Fruit fly (Drosophila melanogaster) whole organism, embryonic: ENCODE data around the gene Bro.

Source experiments
- CG11456 ChIP-seq: fragments of 200-800 bp; sonication (Bioruptor generic); IDR thresholded peaks from 3 replicates; pipeline ENCODE4 v1.3.6; 2022; ENCODE audit warnings: missing biosample characterization, missing genetic modification characterization
- CG12744 ChIP-seq: fragments of 200-800 bp; sonication (Bioruptor generic); optimal IDR thresholded peaks from 2 replicates; lab custom pipeline; 2016; ENCODE audit warnings: missing biosample characterization, missing genetic modification characterization
- CG12769 ChIP-seq: fragments of 200-800 bp; sonication (Bioruptor generic); optimal IDR thresholded peaks from 2 replicates; lab custom pipeline; 2019; ENCODE audit warnings: missing biosample characterization, mild to moderate bottlenecking, missing genetic modification characterization, moderate library complexity
- CG13894 ChIP-seq: fragments of 200-800 bp; sonication (Bioruptor generic); optimal IDR thresholded peaks from 3 replicates; lab custom pipeline; 2018; ENCODE audit warnings: missing biosample characterization, mild to moderate bottlenecking, missing genetic modification characterization, moderate library complexity
- CG15269 ChIP-seq: fragments of 200-800 bp; sonication (Bioruptor generic); optimal IDR thresholded peaks from 2 replicates; lab custom pipeline; 2018; ENCODE audit warnings: missing biosample characterization, mild to moderate bottlenecking, missing genetic modification characterization, moderate library complexity
- CG1529 ChIP-seq: fragments of 200-800 bp; sonication (Bioruptor generic); optimal IDR thresholded peaks from 3 replicates; lab custom pipeline; 2018; ENCODE audit warnings: missing biosample characterization, missing genetic modification characterization
- CG2120 ChIP-seq: fragments of 200-800 bp; sonication (Bioruptor generic); optimal IDR thresholded peaks from 3 replicates; lab custom pipeline; 2016; ENCODE audit warnings: missing biosample characterization, missing genetic modification characterization
- CG32772 ChIP-seq: fragments of 200-800 bp; sonication (Bioruptor generic); IDR thresholded peaks from 2 replicates; pipeline ENCODE4 v1.3.6; 2022; ENCODE audit warnings: missing biosample characterization, missing genetic modification characterization
- CG5245 ChIP-seq: fragments of 200-800 bp; sonication (Bioruptor generic); optimal IDR thresholded peaks from 3 replicates; lab custom pipeline; 2016; ENCODE audit warnings: missing biosample characterization, missing genetic modification characterization
- CG6254 ChIP-seq: fragments of 200-800 bp; sonication (Bioruptor generic); optimal IDR thresholded peaks from 3 replicates; lab custom pipeline; 2017; ENCODE audit warnings: mild to moderate bottlenecking, missing biosample characterization, missing genetic modification reagents, missing genetic modification characterization
- CG7786 ChIP-seq: fragments of 200-800 bp; sonication (Bioruptor generic); optimal IDR thresholded peaks from 2 replicates; lab custom pipeline; 2016; ENCODE audit warnings: missing biosample characterization, missing genetic modification characterization
- CG8281 ChIP-seq: fragments of 200-800 bp; sonication (Bioruptor generic); optimal IDR thresholded peaks from 2 replicates; lab custom pipeline; 2018; ENCODE audit warnings: missing biosample characterization, mild to moderate bottlenecking, missing genetic modification characterization, moderate library complexity
- CG8944 ChIP-seq: fragments of 200-800 bp; sonication (Bioruptor generic); optimal IDR thresholded peaks from 3 replicates; lab custom pipeline; 2016; ENCODE audit warnings: missing biosample characterization, missing genetic modification characterization
- CG9437 ChIP-seq: fragments of 200-800 bp; sonication (Bioruptor generic); optimal IDR thresholded peaks from 2 replicates; lab custom pipeline; 2018; ENCODE audit warnings: missing biosample characterization, mild to moderate bottlenecking, missing genetic modification characterization
- CG9609 ChIP-seq: fragments of 200-800 bp; sonication (Bioruptor generic); optimal IDR thresholded peaks from 3 replicates; lab custom pipeline; 2016; ENCODE audit warnings: missing biosample characterization, missing genetic modification characterization
- Dad ChIP-seq: fragments of 200-800 bp; sonication (Bioruptor generic); optimal IDR thresholded peaks from 3 replicates; lab custom pipeline; 2016; ENCODE audit warnings: missing biosample characterization, missing genetic modification characterization
- Dll ChIP-seq: fragments of 200-800 bp; sonication (Bioruptor generic); IDR thresholded peaks from 4 replicates; pipeline ENCODE4 v1.3.6; 2022; ENCODE audit warnings: missing biosample characterization, missing genetic modification characterization; ENCODE audit not compliant: partially characterized antibody
- ERR ChIP-seq: fragments of 200-800 bp; sonication (Bioruptor generic); optimal IDR thresholded peaks from 2 replicates; lab custom pipeline; 2016; ENCODE audit warnings: missing biosample characterization, missing genetic modification characterization
- Elba2 ChIP-seq: fragments of 200-800 bp; sonication (Bioruptor generic); optimal IDR thresholded peaks from 3 replicates; lab custom pipeline; 2016; ENCODE audit warnings: missing biosample characterization, missing genetic modification characterization
- H2.0 ChIP-seq: fragments of 200-800 bp; sonication (Bioruptor generic); IDR thresholded peaks from 2 replicates; pipeline ENCODE4 v1.3.6; 2022; ENCODE audit warnings: missing biosample characterization, missing genetic modification characterization
- HLHmδ ChIP-seq: fragments of 200-800 bp; sonication (Bioruptor generic); optimal IDR thresholded peaks from 2 replicates; lab custom pipeline; 2018; ENCODE audit warnings: missing biosample characterization, mild to moderate bottlenecking, missing genetic modification characterization, moderate library complexity
- Lim3 ChIP-seq: fragments of 200-800 bp; sonication (Bioruptor generic); IDR thresholded peaks from 2 replicates; pipeline ENCODE4 v1.3.6; 2022; ENCODE audit warnings: missing biosample characterization, missing genetic modification characterization
- NK7.1 ChIP-seq: fragments of 200-800 bp; sonication (Bioruptor generic); optimal IDR thresholded peaks from 3 replicates; lab custom pipeline; 2016; ENCODE audit warnings: missing biosample characterization, missing genetic modification characterization
- Nf-YA ChIP-seq: fragments of 200-800 bp; sonication (Bioruptor generic); IDR thresholded peaks from 2 replicates; pipeline ENCODE4 v1.3.6; 2022; ENCODE audit warnings: missing biosample characterization, missing genetic modification characterization
- Trl ChIP-seq, 3 experiments: fragments of >200 bp in 2 of 3; fragments of 200-800 bp in 1 of 3; sonication (Bioruptor generic) in 1 of 3; optimal IDR thresholded peaks; 2 replicates in 1 of 3; 3 replicates in 2 of 3; lab custom pipeline; 2016 to 2017; ENCODE audit warnings: missing biosample characterization in 1 of 3, missing genetic modification characterization in 1 of 3
- amos ChIP-seq: fragments of 200-800 bp; sonication (Bioruptor generic); IDR thresholded peaks from 2 replicates; pipeline ENCODE4 v1.3.6; 2022; ENCODE audit warnings: missing biosample characterization, missing genetic modification characterization; ENCODE audit not compliant: partially characterized antibody
- ci ChIP-seq: fragments of 200-800 bp; sonication (Bioruptor generic); IDR thresholded peaks from 3 replicates; pipeline ENCODE4 v1.3.6; 2022; ENCODE audit warnings: missing biosample characterization, missing genetic modification characterization
- corto ChIP-seq: fragments of 200-800 bp; sonication (Bioruptor generic); optimal IDR thresholded peaks from 2 replicates; lab custom pipeline; 2016; ENCODE audit warnings: missing biosample characterization, mild to moderate bottlenecking, missing genetic modification characterization, moderate library complexity
- dan ChIP-seq: fragments of 200-800 bp; sonication (Bioruptor generic); IDR thresholded peaks from 2 replicates; pipeline ENCODE4 v1.3.6; 2022; ENCODE audit warnings: missing biosample characterization, missing genetic modification characterization
- disco-r ChIP-seq: fragments of 200-800 bp; sonication (Bioruptor generic); optimal IDR thresholded peaks from 2 replicates; lab custom pipeline; 2016; ENCODE audit warnings: missing biosample characterization, missing genetic modification characterization
- dpn ChIP-seq, 2 experiments: fragments of 200-800 bp; sonication (Bioruptor generic); optimal IDR thresholded peaks; 3 replicates each; lab custom pipeline; 2016; ENCODE audit warnings: missing biosample characterization in 2 of 2, missing genetic modification characterization in 2 of 2
- en ChIP-seq: fragments of 200-800 bp; sonication (Bioruptor generic); optimal IDR thresholded peaks from 2 replicates; lab custom pipeline; 2016; ENCODE audit warnings: missing biosample characterization, missing genetic modification characterization
- fru ChIP-seq: fragments of >200 bp; optimal IDR thresholded peaks from 2 replicates; lab custom pipeline; 2017
- grn ChIP-seq: fragments of 200-800 bp; sonication (Bioruptor generic); optimal IDR thresholded peaks from 3 replicates; lab custom pipeline; 2017; ENCODE audit warnings: missing biosample characterization, missing genetic modification characterization
- h ChIP-seq: fragments of >200 bp; optimal IDR thresholded peaks from 2 replicates; lab custom pipeline; 2017
- inv ChIP-seq: fragments of 200-800 bp; sonication (Bioruptor generic); IDR thresholded peaks from 2 replicates; pipeline ENCODE4 v1.3.6; 2022; ENCODE audit warnings: missing biosample characterization, missing genetic modification characterization; ENCODE audit not compliant: partially characterized antibody
- lbe ChIP-seq: fragments of 200-800 bp; sonication (Bioruptor generic); optimal IDR thresholded peaks from 2 replicates; lab custom pipeline; 2016; ENCODE audit warnings: missing biosample characterization, mild to moderate bottlenecking, missing genetic modification characterization
- maf-S ChIP-seq: fragments of 200-800 bp; sonication (Bioruptor generic); optimal IDR thresholded peaks from 2 replicates; lab custom pipeline; 2016; ENCODE audit warnings: missing biosample characterization, missing genetic modification characterization
- onecut ChIP-seq: fragments of 200-800 bp; sonication (Bioruptor generic); IDR thresholded peaks from 2 replicates; pipeline ENCODE4 v1.3.6; 2022; ENCODE audit warnings: missing biosample characterization, missing genetic modification characterization
- p53 ChIP-seq: fragments of 200-800 bp; sonication (Bioruptor generic); optimal IDR thresholded peaks from 2 replicates; lab custom pipeline; 2016; ENCODE audit warnings: missing biosample characterization, missing genetic modification characterization
- pb ChIP-seq: fragments of 200-800 bp; sonication (Bioruptor generic); optimal IDR thresholded peaks from 3 replicates; lab custom pipeline; 2016; ENCODE audit warnings: missing biosample characterization, missing genetic modification characterization
- pho ChIP-seq: fragments of 200-800 bp; sonication (Bioruptor generic); optimal IDR thresholded peaks from 2 replicates; lab custom pipeline; 2016; ENCODE audit warnings: missing biosample characterization, missing genetic modification characterization
- pnt ChIP-seq: fragments of 200-800 bp; sonication (Bioruptor generic); optimal IDR thresholded peaks from 3 replicates; lab custom pipeline; 2016; ENCODE audit warnings: missing biosample characterization, missing genetic modification characterization
- pum ChIP-seq: fragments of 200-800 bp; sonication (Bioruptor generic); optimal IDR thresholded peaks from 2 replicates; lab custom pipeline; 2016; ENCODE audit warnings: missing biosample characterization, missing genetic modification characterization
- salm ChIP-seq: fragments of 200-800 bp; sonication (Bioruptor generic); optimal IDR thresholded peaks from 2 replicates; lab custom pipeline; 2018; ENCODE audit warnings: missing biosample characterization, mild to moderate bottlenecking, missing genetic modification characterization
- sqz ChIP-seq: fragments of 200-800 bp; sonication (Bioruptor generic); optimal IDR thresholded peaks from 3 replicates; lab custom pipeline; 2018; ENCODE audit warnings: missing biosample characterization, mild to moderate bottlenecking, missing genetic modification characterization
- ssp ChIP-seq: fragments of 200-800 bp; sonication (Bioruptor generic); IDR thresholded peaks from 2 replicates; pipeline ENCODE4 v1.3.6; 2022; ENCODE audit warnings: missing biosample characterization, missing genetic modification characterization
- stc ChIP-seq: fragments of 200-800 bp; sonication (Bioruptor generic); IDR thresholded peaks from 2 replicates; pipeline ENCODE4 v1.3.6; 2022; ENCODE audit warnings: missing biosample characterization, missing genetic modification characterization
- ttk ChIP-seq: fragments of 200-800 bp; sonication (Bioruptor generic); IDR thresholded peaks from 2 replicates; pipeline ENCODE4 v2.1.2; 2022; ENCODE audit warnings: missing biosample characterization, missing genetic modification characterization
- twi ChIP-seq: fragments of 200-800 bp; optimal IDR thresholded peaks from 2 replicates; lab custom pipeline; 2019; ENCODE audit warnings: missing biosample characterization, mild to moderate bottlenecking, missing genetic modification characterization, moderate library complexity
- vvl ChIP-seq: fragments of 200-800 bp; sonication (Bioruptor generic); IDR thresholded peaks from 2 replicates; pipeline ENCODE4 v1.3.6; 2022; ENCODE audit warnings: missing biosample characterization, missing genetic modification characterization

Bro gene

dm6 chr3L:1644920-1645567 is 2.6 kb upstream of the Bro start, which contains the start of the genes alphaCOP and CG13919:
TSS of gene alphaCOP (minus strand) at chr3L:1645199.
TSS of gene CG13919 (plus strand) at chr3L:1645467.
- TF ChIP-seq pb (peak; percentile 77), CG6254 (GFP tag; lab: Kevin White, UChicago) (peak; percentile 88), CG7786 (GFP tag; lab: Kevin White, UChicago) (peak; percentile 87), CG12769 (tag; lab: Kevin White, UChicago) (no peak), amos (GFP tag; lab: Robert Waterston, UW) (no peak), p53 (GFP tag; lab: Kevin White, UChicago) (peak; percentile 60), CG15269 (tag; lab: Kevin White, UChicago) (peak; percentile 97), Dad (GFP tag; lab: Kevin White, UChicago) (peak; percentile 84), Lim3 (GFP tag; lab: Robert Waterston, UW) (peak; percentile 92), CG13894 (tag; lab: Kevin White, UChicago) (peak; percentile 91), CG2120 (GFP tag; lab: Kevin White, UChicago) (peak; percentile 98), maf-S (GFP tag; lab: Kevin White, UChicago) (peak; percentile 91), H2.0 (GFP tag; lab: Robert Waterston, UW) (peak; percentile 98), grn (peak; percentile 85), CG1529 (peak; percentile 95), CG11456 (GFP tag; lab: Robert Waterston, UW) (peak; percentile 95), CG8281 (tag; lab: Kevin White, UChicago) (peak; percentile 82), en (GFP tag; lab: Kevin White, UChicago) (peak; percentile 65), CG8944 (peak; percentile 85), stc (GFP tag; lab: Robert Waterston, UW) (peak; percentile 95), twi (tag; lab: Kevin White, UChicago) (peak; percentile 93), CG9437 (peak; percentile 94), HLHmδ (GFP tag; lab: Kevin White, UChicago) (no peak), ttk (GFP tag; lab: Robert Waterston, UW) (peak; percentile 96), CG12744 (peak; percentile 91), ERR (GFP tag; lab: Kevin White, UChicago) (peak; percentile 88), pnt (GFP tag; lab: Kevin White, UChicago) (peak; percentile 89), CG5245 (GFP tag; lab: Kevin White, UChicago) (peak; percentile 91), onecut (peak; percentile 82; the same call in 1 of the 2 replicates), ci (GFP tag; lab: Robert Waterston, UW) (peak; percentile 97), Elba2 (GFP tag; lab: Kevin White, UChicago) (peak; percentile 87), inv (GFP tag; lab: Robert Waterston, UW) (0 out of 2 replicates have a peak, but pooled peaks have one; percentile 12), NK7.1 (GFP tag; lab: Kevin White, UChicago) (peak; percentile 91), CG9609 (GFP tag; lab: Kevin White, UChicago) (peak; percentile 88), disco-r (peak; percentile 83), pho (peak; percentile 93), corto (GFP tag; lab: Kevin White, UChicago) (peak; percentile 93), CG32772 (GFP tag; lab: Robert Waterston, UW) (peak; percentile 96), fru (lab: Kevin White, UChicago) (no peak), dan (GFP tag; lab: Robert Waterston, UW) (peak; percentile 57; the same call in 1 of the 2 replicates), pum (peak; percentile 91), ssp (peak; percentile 92), Trl (optimal IDR thresholded peaks at IDR 0.05; lab: Kevin White, UChicago) (no peak), Trl (GFP tag; optimal IDR thresholded peaks at IDR 0.05; lab: Kevin White, UChicago) (peak; percentile 92), Nf-YA (peak; percentile 81), salm (peak; percentile 92), dpn (GFP tag; optimal IDR thresholded peaks at IDR 0.05; lab: Kevin White, UChicago) (peak; percentile 95 to 98), Dll (GFP tag; lab: Robert Waterston, UW) (peak; percentile 44; the same call in 2 of the 4 replicates), h (no peak), lbe (GFP tag; lab: Kevin White, UChicago) (peak; percentile 96), sqz (GFP tag; lab: Kevin White, UChicago) (no peak), vvl (GFP tag; lab: Robert Waterston, UW) (peak; percentile 97)
